Fruit fly (Drosophila melanogaster) whole organism, prepupa: ENCODE measurements around the gene CG44574.

Source experiments
- Blimp-1 ChIP-seq: fragments of 200-800 bp; sonication (Bioruptor generic); optimal IDR thresholded peaks from 3 replicates; lab custom pipeline; 2017; ENCODE audit warnings: missing biosample characterization, missing genetic modification characterization, mild to moderate bottlenecking, moderate library complexity, missing genetic modification reagents
- CG11902 ChIP-seq: fragments of 200-800 bp; sonication (Bioruptor generic); optimal IDR thresholded peaks from 3 replicates; lab custom pipeline; 2016; ENCODE audit warnings: missing biosample characterization, missing genetic modification characterization
- CG15336 ChIP-seq: fragments of 200-800 bp; sonication (Bioruptor generic); IDR thresholded peaks from 2 replicates; pipeline ENCODE4 v1.3.6; 2022; ENCODE audit warnings: missing biosample characterization, missing genetic modification characterization
- CG1621 ChIP-seq: fragments of 200-800 bp; sonication (Bioruptor generic); optimal IDR thresholded peaks from 3 replicates; lab custom pipeline; 2018; ENCODE audit warnings: missing biosample characterization, mild to moderate bottlenecking, missing genetic modification characterization
- CG34406 ChIP-seq: fragments of 200-800 bp; sonication (Bioruptor generic); optimal IDR thresholded peaks from 3 replicates; lab custom pipeline; 2016; ENCODE audit warnings: missing biosample characterization, missing genetic modification characterization
- CG6854 ChIP-seq: fragments of 200-800 bp; sonication (Bioruptor generic); optimal IDR thresholded peaks from 2 replicates; lab custom pipeline; 2017; ENCODE audit warnings: missing biosample characterization, mild to moderate bottlenecking, missing genetic modification characterization
- CG8119 ChIP-seq: fragments of 200-800 bp; sonication (Bioruptor generic); IDR thresholded peaks from 3 replicates; pipeline ENCODE4 v1.3.6; 2022; ENCODE audit warnings: missing biosample characterization, missing genetic modification characterization
- CG8319 ChIP-seq: fragments of 200-800 bp; sonication (Bioruptor generic); optimal IDR thresholded peaks from 3 replicates; lab custom pipeline; 2016; ENCODE audit warnings: missing biosample characterization, missing genetic modification characterization
- Eip78C ChIP-seq: fragments of 200-800 bp; sonication (Bioruptor generic); peaks from one replicate; lab custom pipeline; 2016; ENCODE audit warnings: missing biosample characterization, missing genetic modification characterization
- Ets96B ChIP-seq: fragments of 200-800 bp; optimal IDR thresholded peaks from 2 replicates; lab custom pipeline; 2019; ENCODE audit warnings: missing biosample characterization, mild to moderate bottlenecking, missing genetic modification characterization, moderate library complexity
- Gug ChIP-seq: fragments of 200-800 bp; sonication (Bioruptor generic); IDR thresholded peaks from 2 replicates; pipeline ENCODE4 v1.3.6; 2022; ENCODE audit warnings: missing biosample characterization, missing genetic modification characterization
- OdsH ChIP-seq: fragments of 200-800 bp; sonication (Bioruptor generic); optimal IDR thresholded peaks from 3 replicates; lab custom pipeline; 2016; ENCODE audit warnings: missing biosample characterization, missing genetic modification characterization
- cyc ChIP-seq: fragments of 200-800 bp; sonication (Bioruptor generic); optimal IDR thresholded peaks from 3 replicates; lab custom pipeline; 2016; ENCODE audit warnings: missing biosample characterization, missing genetic modification characterization
- salr ChIP-seq, 2 experiments: fragments of 200-800 bp; sonication (Bioruptor generic); optimal IDR thresholded peaks; 3 replicates each; lab custom pipeline; 2016 to 2018; ENCODE audit warnings: missing biosample characterization in 2 of 2, missing genetic modification characterization in 2 of 2, mild to moderate bottlenecking in 1 of 2

- no peak for TF ChIP-seq OdsH
- TF ChIP-seq Blimp-1: no peak
- no peak for TF ChIP-seq cyc (GFP tag; lab: Kevin White, UChicago)
- no peak for TF ChIP-seq CG6854
- TF ChIP-seq Gug (GFP tag; lab: Robert Waterston, UW): no peak
- no peak for TF ChIP-seq salr (GFP tag; optimal IDR thresholded peaks at IDR 0.05; lab: Kevin White, UChicago)
- no peak for TF ChIP-seq CG34406 (GFP tag; lab: Kevin White, UChicago)
- TF ChIP-seq CG8319 (GFP tag; lab: Kevin White, UChicago): no peak
- TF ChIP-seq CG15336 (GFP tag; lab: Robert Waterston, UW): no peak
- no peak for TF ChIP-seq CG8119 (GFP tag; lab: Robert Waterston, UW)
- TF ChIP-seq Ets96B (tag; lab: Kevin White, UChicago): no peak
- TF ChIP-seq Eip78C (GFP tag; lab: Kevin White, UChicago): no peak
- no peak for TF ChIP-seq CG11902 (GFP tag; lab: Kevin White, UChicago)
- TF ChIP-seq CG1621 (tag; lab: Kevin White, UChicago): no peak
These were observed 12.5 kb upstream of the CG44574 start for dm6 chr2L:5870838-5871702.
